Worm (Caenorhabditis elegans) whole organism, L4 larva: Measurements from ENCODE around the gene hlh-27.

Experiments used
- daf-12 ChIP-seq: fragments of 150-350 bp; optimal IDR thresholded peaks from 2 replicates; lab custom pipeline; 2014; ENCODE audit warnings: missing biosample characterization, missing genetic modification reagents, missing genetic modification characterization
- nhr-102 ChIP-seq: sonication (generic microtip); optimal IDR thresholded peaks from 2 replicates; lab custom pipeline; 2016; ENCODE audit warnings: mild to moderate bottlenecking, missing genetic modification characterization, moderate library complexity, missing compliant biosample characterization
- snpc-4 ChIP-seq: fragments of 150-350 bp; optimal IDR thresholded peaks from 2 replicates; lab custom pipeline; 2014; ENCODE audit warnings: missing biosample characterization, missing genetic modification characterization

ce11 chrII:5525297-5525696 lies 14.7 kb downstream of the hlh-27 start, which contains the start of gene tbx-35:
- no peak for TF ChIP-seq daf-12 (tag; lab: Kevin White, UChicago)
- TF ChIP-seq nhr-102 (tag; lab: Kevin White, UChicago): no peak
- no peak for TF ChIP-seq snpc-4 (tag; lab: Kevin White, UChicago)
